Worm (Caenorhabditis elegans): ENCODE results near the gene Y43F8B.17.

The Y43F8B.17 gene

ce11 chrV:19517611-19518360, 33.3 kb downstream of the Y43F8B.17 start:
- TF ChIP-seq ceh-36 (tag; optimal IDR thresholded peaks at IDR 0.05), result peak; percentile 82

ce11 chrV:19518468-19519168, 34.1 kb downstream of the Y43F8B.17 start:
- TF ChIP-seq pes-1 (GFP tag; IDR thresholded peaks at IDR 0.05), result no peak
- TF ChIP-seq ceh-13 (GFP tag; optimal IDR thresholded peaks at IDR 0.05), result no peak
- no peak for TF ChIP-seq B0310.2 (tag; optimal IDR thresholded peaks at IDR 0.05)
- TF ChIP-seq ama-1 (optimal IDR thresholded peaks at IDR 0.05), result no peak
- TF ChIP-seq F13C5.2 (tag; optimal IDR thresholded peaks at IDR 0.05), result no peak
- no peak for TF ChIP-seq hmbx-1 (tag; optimal IDR thresholded peaks at IDR 0.05)
- no peak for TF ChIP-seq sea-1 (GFP tag; conservative IDR thresholded peaks at IDR 0.05)
- no peak for TF ChIP-seq hmg-4 (GFP tag; optimal IDR thresholded peaks at IDR 0.05)
- TF ChIP-seq scrt-1 (GFP tag; IDR thresholded peaks at IDR 0.05), result no peak
- no peak for TF ChIP-seq ceh-36 (tag; optimal IDR thresholded peaks at IDR 0.05)
- TF ChIP-seq ets-7 (tag; optimal IDR thresholded peaks at IDR 0.05), result no peak
- TF ChIP-seq hnd-1 (tag; optimal IDR thresholded peaks at IDR 0.05), result no peak
- no peak for TF ChIP-seq aly-1 (tag; optimal IDR thresholded peaks at IDR 0.05)

ce11 chrV:19519511-19519934, 35.0 kb downstream of the Y43F8B.17 start:
- TF ChIP-seq sea-1 (GFP tag; conservative IDR thresholded peaks at IDR 0.05) (peak; percentile 77), ama-1 (optimal IDR thresholded peaks at IDR 0.05) (peak; percentile 90), hmbx-1 (tag; optimal IDR thresholded peaks at IDR 0.05) (no peak), hnd-1 (tag; optimal IDR thresholded peaks at IDR 0.05) (peak; percentile 18)

- no peak for TF ChIP-seq scrt-1 (GFP tag; IDR thresholded peaks at IDR 0.05)
- no peak for TF ChIP-seq tbx-11 (GFP tag; IDR thresholded peaks at IDR 0.05)
- TF ChIP-seq sea-1 (GFP tag; conservative IDR thresholded peaks at IDR 0.05), result no peak
- TF ChIP-seq ceh-36 (tag; optimal IDR thresholded peaks at IDR 0.05), result no peak
- peak; percentile 33 for TF ChIP-seq ama-1 (optimal IDR thresholded peaks at IDR 0.05)
- no peak for TF ChIP-seq hmg-4 (GFP tag; optimal IDR thresholded peaks at IDR 0.05)
- TF ChIP-seq B0310.2 (tag; optimal IDR thresholded peaks at IDR 0.05), result no peak
- no peak for TF ChIP-seq flt-1 (GFP tag; IDR thresholded peaks at IDR 0.05)
These were observed 35.6 kb downstream of the Y43F8B.17 start for ce11 chrV:19520130-19520529.

ce11 chrV:19520597-19521322, 36.2 kb downstream of the Y43F8B.17 start:
- TF ChIP-seq hmbx-1 (tag; optimal IDR thresholded peaks at IDR 0.05) (no peak), ama-1 (optimal IDR thresholded peaks at IDR 0.05) (peak; percentile 81), pes-1 (GFP tag; IDR thresholded peaks at IDR 0.05) (no peak)

ce11 chrV:19521351-19522278, 37.1 kb downstream of the Y43F8B.17 start:
- TF ChIP-seq tbx-37 (GFP tag; conservative IDR thresholded peaks at IDR 0.05), result no peak
- peak; percentile 44; the same call in 1 of the 2 replicates for TF ChIP-seq pes-1 (GFP tag; IDR thresholded peaks at IDR 0.05)
- no peak for TF ChIP-seq hnd-1 (tag; optimal IDR thresholded peaks at IDR 0.05)
- no peak for TF ChIP-seq B0310.2 (tag; optimal IDR thresholded peaks at IDR 0.05)
- no peak for TF ChIP-seq hmbx-1 (tag; optimal IDR thresholded peaks at IDR 0.05)
- TF ChIP-seq sea-1 (GFP tag; conservative IDR thresholded peaks at IDR 0.05), result peak; percentile 51; the same call in 1 of the 2 replicates
- TF ChIP-seq ets-7 (tag; optimal IDR thresholded peaks at IDR 0.05), result no peak
- TF ChIP-seq hmg-4 (GFP tag; optimal IDR thresholded peaks at IDR 0.05), result no peak
- TF ChIP-seq tbx-11 (GFP tag; IDR thresholded peaks at IDR 0.05), result no peak
- no peak for TF ChIP-seq ceh-13 (GFP tag; optimal IDR thresholded peaks at IDR 0.05)
- TF ChIP-seq aly-1 (tag; optimal IDR thresholded peaks at IDR 0.05), result no peak
- 0 out of 2 replicates have a peak, but pooled peaks have one; percentile 25 for TF ChIP-seq flt-1 (GFP tag; IDR thresholded peaks at IDR 0.05)
- no peak for TF ChIP-seq scrt-1 (GFP tag; IDR thresholded peaks at IDR 0.05)

ce11 chrV:19522551-19523137, 38.1 kb downstream of the Y43F8B.17 start:
- TF ChIP-seq flt-1 (GFP tag; IDR thresholded peaks at IDR 0.05) (no peak; the same call in 1 of the 2 replicates), tbx-37 (GFP tag; conservative IDR thresholded peaks at IDR 0.05) (no peak), hnd-1 (tag; optimal IDR thresholded peaks at IDR 0.05) (peak; percentile 30), ceh-13 (GFP tag; optimal IDR thresholded peaks at IDR 0.05) (peak; percentile 52), hmbx-1 (tag; optimal IDR thresholded peaks at IDR 0.05) (peak; percentile 61), ama-1 (optimal IDR thresholded peaks at IDR 0.05) (peak; percentile 99), pes-1 (GFP tag; IDR thresholded peaks at IDR 0.05) (peak; percentile 61; the same call in 1 of the 2 replicates), hmg-4 (GFP tag; optimal IDR thresholded peaks at IDR 0.05) (peak; percentile 95), scrt-1 (GFP tag; IDR thresholded peaks at IDR 0.05) (peak; percentile 62; the same call in 1 of the 2 replicates), sea-1 (GFP tag; conservative IDR thresholded peaks at IDR 0.05) (peak; percentile 85), ceh-36 (tag; optimal IDR thresholded peaks at IDR 0.05) (peak; percentile 68), aly-1 (tag; optimal IDR thresholded peaks at IDR 0.05) (no peak), tbx-11 (GFP tag; IDR thresholded peaks at IDR 0.05) (peak; percentile 70), F13C5.2 (tag; optimal IDR thresholded peaks at IDR 0.05) (peak; percentile 62), ets-7 (tag; optimal IDR thresholded peaks at IDR 0.05) (no peak), tra-4 (tag; optimal IDR thresholded peaks at IDR 0.05) (no peak), B0310.2 (tag; optimal IDR thresholded peaks at IDR 0.05) (peak; percentile 60)

All from whole organism, early embryonic.